Worm (Caenorhabditis elegans) whole organism, late embryonic: ENCODE measurements around the gene pgp-12.

ENCODE experiments used
- C08G9.2 ChIP-seq: sonication (generic microtip); optimal IDR thresholded peaks from 2 replicates; lab custom pipeline; 2016; ENCODE audit warnings: mild to moderate bottlenecking, missing genetic modification characterization, moderate library complexity, missing compliant biosample characterization
- K09A11.1 ChIP-seq: sonication (generic microtip); optimal IDR thresholded peaks from 2 replicates; lab custom pipeline; 2017; ENCODE audit warnings: antibody characterized with exemption, mild to moderate bottlenecking, missing genetic modification characterization, missing compliant biosample characterization; ENCODE audit not compliant: insufficient read depth
- T23F11.4 ChIP-seq: fragments of 200-800 bp; sonication (Bioruptor generic); optimal IDR thresholded peaks from 2 replicates; lab custom pipeline; 2018; ENCODE audit warnings: mild to moderate bottlenecking, missing genetic modification characterization, missing compliant biosample characterization
- Y22D7AL.16 ChIP-seq: sonication (generic microtip); optimal IDR thresholded peaks from 2 replicates; lab custom pipeline; 2016; ENCODE audit warnings: missing genetic modification characterization, missing compliant biosample characterization
- ama-1 ChIP-seq: fragments of 150-350 bp; optimal IDR thresholded peaks from 2 replicates; lab custom pipeline; 2014
- ceh-14 ChIP-seq: sonication (generic microtip); optimal IDR thresholded peaks from 2 replicates; lab custom pipeline; 2016; ENCODE audit warnings: missing genotype, missing genetic modification characterization, missing compliant biosample characterization
- ceh-18 ChIP-seq: sonication (generic microtip); optimal IDR thresholded peaks from 2 replicates; lab custom pipeline; 2016; ENCODE audit warnings: missing genetic modification characterization, missing compliant biosample characterization
- ceh-19 ChIP-seq: fragments of 200-800 bp; sonication (Bioruptor generic); optimal IDR thresholded peaks from 2 replicates; lab custom pipeline; 2018; ENCODE audit warnings: mild to moderate bottlenecking, missing genetic modification characterization, missing compliant biosample characterization
- ceh-31 ChIP-seq: sonication (generic microtip); optimal IDR thresholded peaks from 2 replicates; lab custom pipeline; 2016; ENCODE audit warnings: missing genetic modification characterization, missing compliant biosample characterization
- ceh-34 ChIP-seq: sonication (generic microtip); optimal IDR thresholded peaks from 2 replicates; lab custom pipeline; 2016; ENCODE audit warnings: mild to moderate bottlenecking, missing genetic modification characterization, missing compliant biosample characterization
- ceh-6 ChIP-seq: fragments of 200-800 bp; sonication (Bioruptor generic); optimal IDR thresholded peaks from 2 replicates; lab custom pipeline; 2018; ENCODE audit warnings: mild to moderate bottlenecking, missing genetic modification characterization, missing compliant biosample characterization
- che-1 ChIP-seq: sonication (generic microtip); optimal IDR thresholded peaks from 2 replicates; lab custom pipeline; 2016; ENCODE audit warnings: mild to moderate bottlenecking, missing genetic modification characterization, missing compliant biosample characterization
- dmd-4 ChIP-seq: sonication (generic microtip); optimal IDR thresholded peaks from 2 replicates; lab custom pipeline; 2016; ENCODE audit warnings: borderline replicate concordance, missing genetic modification characterization, missing compliant biosample characterization
- dve-1 ChIP-seq: sonication (generic microtip); optimal IDR thresholded peaks from 2 replicates; lab custom pipeline; 2017; ENCODE audit warnings: antibody characterized with exemption, mild to moderate bottlenecking, missing genetic modification characterization, missing compliant biosample characterization
- elt-2 ChIP-seq: sonication (generic microtip); optimal IDR thresholded peaks from 2 replicates; lab custom pipeline; 2016; ENCODE audit warnings: missing genetic modification reagents, missing genetic modification characterization, missing compliant biosample characterization
- ets-4 ChIP-seq: sonication (generic microtip); optimal IDR thresholded peaks from 2 replicates; lab custom pipeline; 2016; ENCODE audit warnings: missing genetic modification characterization, missing compliant biosample characterization
- fkh-10 ChIP-seq: fragments of 150-350 bp; optimal IDR thresholded peaks from 2 replicates; lab custom pipeline; 2014; ENCODE audit warnings: missing biosample characterization, missing genetic modification reagents, missing genetic modification characterization
- gmeb-2 ChIP-seq: sonication (generic microtip); optimal IDR thresholded peaks from 2 replicates; lab custom pipeline; 2016; ENCODE audit warnings: missing genetic modification characterization, inconsistent platforms, missing compliant biosample characterization
- hlh-13 ChIP-seq: fragments of 200-800 bp; sonication (Bioruptor generic); optimal IDR thresholded peaks from 2 replicates; lab custom pipeline; 2018; ENCODE audit warnings: mild to moderate bottlenecking, missing genetic modification characterization, missing compliant biosample characterization
- hlh-6 ChIP-seq: sonication (generic microtip); optimal IDR thresholded peaks from 2 replicates; lab custom pipeline; 2016; ENCODE audit warnings: missing genotype, missing genetic modification characterization, missing compliant biosample characterization
- lim-6 ChIP-seq: sonication (generic microtip); optimal IDR thresholded peaks from 2 replicates; lab custom pipeline; 2016; ENCODE audit warnings: missing genetic modification characterization, missing compliant biosample characterization
- lin-11 ChIP-seq: fragments of 200-800 bp; sonication (Bioruptor generic); optimal IDR thresholded peaks from 2 replicates; lab custom pipeline; 2018; ENCODE audit warnings: mild to moderate bottlenecking, missing genetic modification characterization, missing compliant biosample characterization
- madf-2 ChIP-seq: sonication (generic microtip); optimal IDR thresholded peaks from 2 replicates; lab custom pipeline; 2017; ENCODE audit warnings: missing genetic modification characterization, missing compliant biosample characterization
- mec-3 ChIP-seq: sonication (generic microtip); optimal IDR thresholded peaks from 2 replicates; lab custom pipeline; 2016; ENCODE audit warnings: borderline replicate concordance, missing genetic modification characterization, missing compliant biosample characterization
- nfya-1 ChIP-seq: sonication (generic microtip); optimal IDR thresholded peaks from 2 replicates; lab custom pipeline; 2017; ENCODE audit warnings: missing genetic modification characterization, mild to moderate bottlenecking, missing compliant biosample characterization, antibody characterized with exemption, moderate library complexity
- odd-2 ChIP-seq: sonication (generic microtip); optimal IDR thresholded peaks from 2 replicates; lab custom pipeline; 2017; ENCODE audit warnings: antibody characterized with exemption, mild to moderate bottlenecking, missing genetic modification characterization, missing compliant biosample characterization
- pqm-1 ChIP-seq: sonication (generic microtip); optimal IDR thresholded peaks from 2 replicates; lab custom pipeline; 2016; ENCODE audit warnings: missing genetic modification characterization, missing compliant biosample characterization
- sdc-2 ChIP-seq: sonication (generic microtip); optimal IDR thresholded peaks from 2 replicates; lab custom pipeline; 2016; ENCODE audit warnings: missing genotype, missing genetic modification characterization, missing compliant biosample characterization
- sox-4 ChIP-seq: sonication (generic microtip); optimal IDR thresholded peaks from 2 replicates; lab custom pipeline; 2017; ENCODE audit warnings: mild to moderate bottlenecking, missing genetic modification characterization, inconsistent platforms, missing compliant biosample characterization
- syd-9 ChIP-seq: sonication (generic microtip); optimal IDR thresholded peaks from 2 replicates; lab custom pipeline; 2016; ENCODE audit warnings: mild to moderate bottlenecking, missing genetic modification characterization, moderate library complexity, missing compliant biosample characterization
- tbx-2 ChIP-seq: sonication (generic microtip); optimal IDR thresholded peaks from 2 replicates; lab custom pipeline; 2016; ENCODE audit warnings: missing genetic modification characterization, missing compliant biosample characterization
- ttx-3 ChIP-seq: sonication (generic microtip); optimal IDR thresholded peaks from 2 replicates; lab custom pipeline; 2016; ENCODE audit warnings: missing genetic modification reagents, missing genetic modification characterization, missing compliant biosample characterization
- unc-3 ChIP-seq, 2 experiments: fragments of 200-800 bp in 1 of 2; sonication (Bioruptor generic) in 1 of 2; sonication (generic microtip) in 1 of 2; conservative IDR thresholded peaks in 1 of 2; optimal IDR thresholded peaks in 1 of 2; 2 replicates each; pipeline versions ENCODE4 v1.3.6 to Lab custom; 2016 to 2022; ENCODE audit warnings: missing compliant biosample characterization in 2 of 2, missing genetic modification characterization in 2 of 2, missing genetic modification reagents in 1 of 2
- unc-42 ChIP-seq: sonication (generic microtip); optimal IDR thresholded peaks from 2 replicates; lab custom pipeline; 2016; ENCODE audit warnings: missing genotype, missing genetic modification characterization, missing compliant biosample characterization
- zip-5 ChIP-seq: sonication (generic microtip); optimal IDR thresholded peaks from 2 replicates; lab custom pipeline; 2016; ENCODE audit warnings: missing genetic modification characterization, missing compliant biosample characterization

pgp-12 gene

DNA sequence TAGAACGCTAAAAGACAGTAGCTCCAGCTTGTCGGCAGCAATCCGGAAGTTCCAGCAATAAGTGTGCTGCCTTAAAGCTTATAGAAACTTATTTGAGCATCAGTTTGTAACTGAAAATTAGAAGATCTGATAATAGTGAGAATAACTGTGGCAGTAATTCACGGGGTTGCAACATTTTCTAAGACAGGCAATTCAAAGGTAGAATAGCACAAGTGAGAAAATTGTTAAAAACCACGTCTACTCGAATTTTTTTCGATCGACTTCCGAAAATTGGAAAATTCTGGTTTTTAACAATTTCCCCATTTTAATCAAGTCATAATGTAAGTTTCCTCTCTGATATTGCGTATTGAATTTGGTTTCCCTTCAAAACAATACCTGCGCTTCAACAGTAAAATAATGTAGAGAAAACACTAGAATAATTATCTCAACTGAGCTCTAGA lies 38.4 kb upstream of the pgp-12 start (continued):
- TF ChIP-seq pqm-1 (no peak), hlh-13 (GFP tag; lab: Kevin White, UChicago) (no peak), unc-3 (GFP tag; conservative IDR thresholded peaks at IDR 0.05; lab: Robert Waterston, UW) (peak; percentile 61), unc-3 (tag; optimal IDR thresholded peaks at IDR 0.05; lab: Kevin White, UChicago) (no peak), ceh-18 (tag; lab: Kevin White, UChicago) (no peak), ets-4 (tag; lab: Kevin White, UChicago) (no peak), ceh-14 (tag; lab: Kevin White, UChicago) (no peak), ceh-19 (peak; percentile 61), ceh-6 (no peak), hlh-6 (tag; lab: Kevin White, UChicago) (no peak), unc-42 (tag; lab: Kevin White, UChicago) (peak; percentile 31), odd-2 (tag; lab: Kevin White, UChicago) (no peak)

DNA sequence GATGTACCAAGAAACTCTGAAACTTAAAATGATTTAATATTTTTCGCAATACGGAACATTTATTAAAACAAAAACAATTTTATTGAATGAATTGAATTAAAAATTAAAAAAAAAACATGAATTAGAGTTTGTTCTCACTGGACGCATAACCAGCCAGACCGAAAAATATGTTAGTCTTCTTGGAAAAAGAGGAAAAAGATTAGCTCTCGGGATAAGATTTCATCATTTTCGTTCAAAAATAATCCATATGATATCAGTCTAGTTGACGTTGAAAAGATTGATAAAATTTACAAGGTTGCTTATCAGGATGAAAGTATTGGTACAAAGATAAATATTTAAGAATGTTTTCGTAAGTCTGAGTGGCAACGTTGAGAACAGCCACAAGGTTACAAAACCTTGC lies 31.2 kb upstream of the pgp-12 start, which contains the start of gene nhr-26:
nhr-26 (minus strand) TSS at position 10 of the 400 bp plus-strand sequence.
- TF ChIP-seq dmd-4 (tag; lab: Kevin White, UChicago) (no peak), ama-1 (lab: Kevin White, UChicago) (no peak), elt-2 (tag; lab: Kevin White, UChicago) (no peak), ttx-3 (tag; lab: Kevin White, UChicago) (no peak), mec-3 (tag; lab: Kevin White, UChicago) (no peak), madf-2 (tag; lab: Kevin White, UChicago) (no peak), ceh-31 (tag; lab: Kevin White, UChicago) (no peak), sdc-2 (tag; lab: Kevin White, UChicago) (no peak), tbx-2 (tag; lab: Kevin White, UChicago) (no peak), Y22D7AL.16 (tag; lab: Kevin White, UChicago) (no peak), hlh-13 (GFP tag; lab: Kevin White, UChicago) (no peak), gmeb-2 (tag; lab: Kevin White, UChicago) (no peak), K09A11.1 (tag; lab: Kevin White, UChicago) (no peak), ceh-14 (tag; lab: Kevin White, UChicago) (no peak)

DNA sequence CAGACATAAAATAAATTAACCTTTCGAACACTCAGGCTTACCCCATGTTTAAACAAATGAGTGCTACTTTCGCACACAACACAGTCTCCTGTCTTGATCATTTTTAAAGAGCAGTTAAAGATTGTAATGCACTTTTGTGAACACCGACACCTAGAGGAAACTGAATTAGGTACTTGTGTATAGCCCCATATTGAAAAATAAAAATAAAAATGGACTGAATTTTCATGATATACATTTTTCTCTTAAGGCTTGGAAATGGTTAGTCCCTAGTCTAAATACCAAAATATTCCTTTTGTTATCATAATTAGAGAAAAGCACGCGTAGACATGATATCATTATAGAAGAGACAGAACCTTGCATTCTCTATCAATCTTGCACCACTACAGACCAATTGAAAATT lies 29.6 kb upstream of the pgp-12 start, which contains the start of gene nhr-214:
nhr-214 (minus strand) TSS at position 101 of the 400 bp plus-strand sequence.
- TF ChIP-seq gmeb-2 (tag; lab: Kevin White, UChicago), result no peak
- no peak for TF ChIP-seq madf-2 (tag; lab: Kevin White, UChicago)
- no peak for TF ChIP-seq ttx-3 (tag; lab: Kevin White, UChicago)
- no peak for TF ChIP-seq C08G9.2 (tag; lab: Kevin White, UChicago)
- no peak for TF ChIP-seq nfya-1 (tag; lab: Kevin White, UChicago)
- no peak for TF ChIP-seq syd-9 (tag; lab: Kevin White, UChicago)
- TF ChIP-seq ceh-34 (tag; lab: Kevin White, UChicago), result no peak
- TF ChIP-seq ceh-18 (tag; lab: Kevin White, UChicago), result no peak
- TF ChIP-seq T23F11.4 (GFP tag; lab: Kevin White, UChicago), result no peak
- no peak for TF ChIP-seq fkh-10
- no peak for TF ChIP-seq lin-11 (tag; lab: Kevin White, UChicago)
- no peak for TF ChIP-seq sox-4 (tag; lab: Kevin White, UChicago)
- no peak for TF ChIP-seq dve-1 (tag; lab: Kevin White, UChicago)
- TF ChIP-seq K09A11.1 (tag; lab: Kevin White, UChicago), result no peak
- no peak for TF ChIP-seq dmd-4 (tag; lab: Kevin White, UChicago)
- TF ChIP-seq zip-5 (tag; lab: Kevin White, UChicago), result no peak
- TF ChIP-seq elt-2 (tag; lab: Kevin White, UChicago), result no peak
- TF ChIP-seq che-1, result no peak
- TF ChIP-seq lim-6 (tag; lab: Kevin White, UChicago), result no peak
